Worm (Caenorhabditis elegans): ENCODE data around the gene R10E4.3.

R10E4.3 gene

ce11 chrIII:4313061-4313962 lies 26.0 kb upstream of the R10E4.3 start, which contains the start of the genes evl-14 and dcn-1:
Gene evl-14, minus strand, starts transcription at chrIII:4313128.
Gene dcn-1, plus strand, starts transcription at chrIII:4313912.
- TF ChIP-seq pha-4 (tag; optimal IDR thresholded peaks at IDR 0.05) (peak; percentile 59), elt-1 (tag; optimal IDR thresholded peaks at IDR 0.05; ENCODE audit: borderline replicate concordance, insufficient read depth) (no peak), zip-8 (tag; optimal IDR thresholded peaks at IDR 0.05) (peak; percentile 67), lin-13 (tag; optimal IDR thresholded peaks at IDR 0.05) (no peak), ces-1 (GFP tag; optimal IDR thresholded peaks at IDR 0.05) (peak; percentile 59), mep-1 (tag; optimal IDR thresholded peaks at IDR 0.05) (peak; percentile 39), nhr-28 (tag; optimal IDR thresholded peaks at IDR 0.05) (no peak), ceh-39 (tag; optimal IDR thresholded peaks at IDR 0.05) (peak; percentile 76), nhr-237 (tag; optimal IDR thresholded peaks at IDR 0.05) (peak; percentile 74), drap-1 (GFP tag; optimal IDR thresholded peaks at IDR 0.05) (no peak), lsy-2 (tag; optimal IDR thresholded peaks at IDR 0.05) (peak; percentile 68), hlh-1 (tag; optimal IDR thresholded peaks at IDR 0.05) (peak; percentile 34)

DNA sequence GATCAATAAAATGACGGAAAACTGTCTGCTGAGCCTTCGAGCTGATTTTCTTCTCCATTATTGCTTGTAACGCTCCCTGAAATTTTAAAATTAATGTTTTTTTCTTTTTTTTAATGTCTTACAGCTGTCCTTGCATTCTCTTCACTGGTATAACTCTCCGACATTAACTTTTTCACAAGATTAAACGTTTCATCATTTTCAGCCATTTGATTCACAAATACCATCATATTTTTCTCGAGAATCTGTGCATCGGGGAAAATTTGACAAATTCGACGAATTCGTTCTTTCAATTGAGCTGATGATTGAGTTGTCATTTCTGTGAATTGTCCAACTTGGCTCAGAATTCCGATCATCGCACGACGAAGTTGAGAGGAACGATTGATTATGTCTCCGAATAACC lies 22.0 kb upstream of the R10E4.3 start:
- TF ChIP-seq unc-39 (tag; optimal IDR thresholded peaks at IDR 0.05) (no peak), mab-5 (tag; optimal IDR thresholded peaks at IDR 0.05) (no peak), nhr-237 (tag; optimal IDR thresholded peaks at IDR 0.05) (no peak), elt-3 (tag; optimal IDR thresholded peaks at IDR 0.05) (no peak), ceh-39 (tag; optimal IDR thresholded peaks at IDR 0.05) (no peak), cnd-1 (tag; optimal IDR thresholded peaks at IDR 0.05) (no peak), tbx-8 (GFP tag; optimal IDR thresholded peaks at IDR 0.05) (no peak)

ce11 chrIII:4302780-4303179 lies 15.5 kb upstream of the R10E4.3 start:
- no peak for TF ChIP-seq drap-1 (GFP tag; optimal IDR thresholded peaks at IDR 0.05)
- no peak for TF ChIP-seq tbx-8 (GFP tag; optimal IDR thresholded peaks at IDR 0.05)
- TF ChIP-seq nhr-76 (tag; optimal IDR thresholded peaks at IDR 0.05), result no peak
- TF ChIP-seq nhr-28 (tag; optimal IDR thresholded peaks at IDR 0.05), result no peak
- no peak for TF ChIP-seq snpc-4 (tag; optimal IDR thresholded peaks at IDR 0.05)
- TF ChIP-seq lin-32 (GFP tag; optimal IDR thresholded peaks at IDR 0.05), result no peak
- no peak for TF ChIP-seq mls-2 (tag; optimal IDR thresholded peaks at IDR 0.05)
- no peak for TF ChIP-seq mep-1 (tag; optimal IDR thresholded peaks at IDR 0.05)
- no peak for TF ChIP-seq hlh-1 (tag; optimal IDR thresholded peaks at IDR 0.05)
- no peak for TF ChIP-seq ceh-43 (GFP tag; optimal IDR thresholded peaks at IDR 0.05)
- no peak for TF ChIP-seq nhr-2 (tag; optimal IDR thresholded peaks at IDR 0.05)
- TF ChIP-seq ham-2 (GFP tag; optimal IDR thresholded peaks at IDR 0.05), result no peak
- no peak for TF ChIP-seq ceh-83 (GFP tag; optimal IDR thresholded peaks at IDR 0.05)
- TF ChIP-seq ces-1 (GFP tag; optimal IDR thresholded peaks at IDR 0.05), result no peak
- TF ChIP-seq cnd-1 (tag; optimal IDR thresholded peaks at IDR 0.05), result no peak
- TF ChIP-seq unc-120 (tag; optimal IDR thresholded peaks at IDR 0.05; ENCODE audit: poor library complexity, severe bottlenecking), result no peak
- no peak for TF ChIP-seq flh-1 (GFP tag; optimal IDR thresholded peaks at IDR 0.05)
- TF ChIP-seq sptf-1 (tag; optimal IDR thresholded peaks at IDR 0.05), result no peak

DNA sequence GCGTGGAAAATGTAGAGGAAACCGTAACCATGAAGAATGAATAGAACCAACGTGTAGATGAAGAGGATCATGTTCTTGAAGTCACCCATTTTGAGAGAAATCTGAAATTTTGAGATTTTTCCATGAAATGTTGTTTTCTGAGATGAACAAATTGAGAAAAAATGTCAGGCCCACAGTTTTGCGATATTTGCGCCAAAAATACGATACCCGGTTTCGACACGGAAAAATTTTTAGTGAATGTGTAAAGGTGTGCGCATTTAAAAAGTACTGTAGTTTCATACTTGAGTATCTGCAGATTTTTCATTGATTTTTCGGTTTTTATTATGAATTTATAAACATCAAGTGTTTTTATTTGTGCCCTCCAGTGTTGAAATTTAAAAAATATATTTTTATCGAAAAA lies 15.0 kb upstream of the R10E4.3 start, which contains the start of gene R10E4.9:
Gene R10E4.9, minus strand, starts transcription at position 101 of the 400 bp plus-strand sequence.
- TF ChIP-seq nhr-76 (tag; optimal IDR thresholded peaks at IDR 0.05) (no peak), nhr-28 (tag; optimal IDR thresholded peaks at IDR 0.05) (no peak), nhr-237 (tag; optimal IDR thresholded peaks at IDR 0.05) (no peak), mep-1 (tag; optimal IDR thresholded peaks at IDR 0.05) (no peak), bed-3 (GFP tag; optimal IDR thresholded peaks at IDR 0.05) (no peak), lin-32 (GFP tag; optimal IDR thresholded peaks at IDR 0.05) (no peak), hlh-1 (tag; optimal IDR thresholded peaks at IDR 0.05) (no peak), elt-1 (tag; optimal IDR thresholded peaks at IDR 0.05; ENCODE audit: borderline replicate concordance, insufficient read depth) (no peak), ces-1 (GFP tag; optimal IDR thresholded peaks at IDR 0.05) (no peak), unc-39 (tag; optimal IDR thresholded peaks at IDR 0.05) (no peak), unc-62 (GFP tag; optimal IDR thresholded peaks at IDR 0.05) (no peak), ztf-11 (tag; optimal IDR thresholded peaks at IDR 0.05) (no peak), flh-1 (GFP tag; optimal IDR thresholded peaks at IDR 0.05) (no peak), elt-3 (tag; optimal IDR thresholded peaks at IDR 0.05) (no peak), lsy-2 (tag; optimal IDR thresholded peaks at IDR 0.05) (no peak), mab-5 (tag; optimal IDR thresholded peaks at IDR 0.05) (no peak), ceh-43 (GFP tag; optimal IDR thresholded peaks at IDR 0.05) (no peak)

Data from whole organism, mixed stage, embryonic.